Fruit fly (Drosophila melanogaster) whole organism, embryonic: ENCODE measurements around the gene tHMG1.

Experiments
- Adf1 ChIP-seq: fragments of 200-800 bp; sonication (Bioruptor generic); IDR thresholded peaks from 2 replicates; pipeline ENCODE4 v1.3.6; 2022; ENCODE audit warnings: missing biosample characterization, missing genetic modification characterization
- BEAF-32 ChIP-seq: fragments of 200-800 bp; sonication (Bioruptor generic); optimal IDR thresholded peaks from 3 replicates; lab custom pipeline; 2017; ENCODE audit warnings: missing biosample characterization, missing genetic modification characterization, mild to moderate bottlenecking, moderate library complexity, missing genetic modification reagents
- BtbVII ChIP-seq: fragments of 200-800 bp; sonication (Bioruptor generic); optimal IDR thresholded peaks from 3 replicates; lab custom pipeline; 2017; ENCODE audit warnings: missing biosample characterization, mild to moderate bottlenecking, missing genetic modification characterization
- Bteb2 ChIP-seq: fragments of 200-800 bp; sonication (Bioruptor generic); optimal IDR thresholded peaks from 2 replicates; lab custom pipeline; 2016; ENCODE audit warnings: missing biosample characterization, missing genetic modification characterization
- CG1024 ChIP-seq: fragments of 200-800 bp; sonication (Bioruptor generic); IDR thresholded peaks from 2 replicates; pipeline ENCODE4 v1.3.6; 2022; ENCODE audit warnings: missing biosample characterization, missing genetic modification characterization
- CG10543 ChIP-seq: fragments of 200-800 bp; sonication (Bioruptor generic); optimal IDR thresholded peaks from 3 replicates; lab custom pipeline; 2017; ENCODE audit warnings: missing biosample characterization, mild to moderate bottlenecking, missing genetic modification characterization, moderate library complexity
- CG12299 ChIP-seq: fragments of 200-800 bp; sonication (Bioruptor generic); optimal IDR thresholded peaks from 2 replicates; lab custom pipeline; 2018; ENCODE audit warnings: missing biosample characterization, mild to moderate bottlenecking, missing genetic modification characterization
- CG13123 ChIP-seq: fragments of 200-800 bp; sonication (Bioruptor generic); optimal IDR thresholded peaks from 2 replicates; lab custom pipeline; 2016; ENCODE audit warnings: missing biosample characterization, missing genetic modification characterization
- CG13287 ChIP-seq: fragments of 200-800 bp; sonication (Bioruptor generic); IDR thresholded peaks from 2 replicates; pipeline ENCODE4 v1.3.6; 2022; ENCODE audit warnings: missing biosample characterization, missing genetic modification characterization; ENCODE audit not compliant: partially characterized antibody
- CG15011 ChIP-seq: fragments of 200-800 bp; sonication (Bioruptor generic); optimal IDR thresholded peaks from 3 replicates; lab custom pipeline; 2018; ENCODE audit warnings: missing biosample characterization, mild to moderate bottlenecking, missing genetic modification characterization
- CG15514 ChIP-seq: fragments of 200-800 bp; sonication (Bioruptor generic); optimal IDR thresholded peaks from 3 replicates; lab custom pipeline; 2017; ENCODE audit warnings: missing biosample characterization, missing genetic modification characterization, mild to moderate bottlenecking, moderate library complexity, missing genetic modification reagents
- CG30403 ChIP-seq: fragments of 200-800 bp; sonication (Bioruptor generic); optimal IDR thresholded peaks from 3 replicates; lab custom pipeline; 2016; ENCODE audit warnings: missing biosample characterization, missing genetic modification characterization
- CG33213 ChIP-seq: fragments of 200-800 bp; sonication (Bioruptor generic); optimal IDR thresholded peaks from 3 replicates; lab custom pipeline; 2016; ENCODE audit warnings: missing biosample characterization, missing genetic modification characterization
- CG33557 ChIP-seq: fragments of 200-800 bp; sonication (Bioruptor generic); optimal IDR thresholded peaks from 2 replicates; lab custom pipeline; 2019; ENCODE audit warnings: missing biosample characterization, mild to moderate bottlenecking, missing genetic modification characterization, moderate library complexity
- CG4730 ChIP-seq: fragments of 200-800 bp; sonication (Bioruptor generic); IDR thresholded peaks from 2 replicates; pipeline ENCODE4 v1.3.6; 2022; ENCODE audit warnings: missing biosample characterization, missing genetic modification characterization
- CG7372 ChIP-seq: fragments of 200-800 bp; sonication (Bioruptor generic); IDR thresholded peaks from 2 replicates; pipeline ENCODE4 v1.3.6; 2022; ENCODE audit warnings: missing biosample characterization, missing genetic modification characterization
- CG7556 ChIP-seq: fragments of 200-800 bp; sonication (Bioruptor generic); optimal IDR thresholded peaks from 2 replicates; lab custom pipeline; 2017; ENCODE audit warnings: missing biosample characterization, mild to moderate bottlenecking, missing genetic modification characterization
- CG7786 ChIP-seq: fragments of 200-800 bp; sonication (Bioruptor generic); optimal IDR thresholded peaks from 2 replicates; lab custom pipeline; 2016; ENCODE audit warnings: missing biosample characterization, missing genetic modification characterization
- CG8089 ChIP-seq: fragments of 200-800 bp; sonication (Bioruptor generic); optimal IDR thresholded peaks from 3 replicates; lab custom pipeline; 2016; ENCODE audit warnings: missing biosample characterization, missing genetic modification characterization
- CG8924 ChIP-seq: fragments of 200-800 bp; optimal IDR thresholded peaks from 3 replicates; lab custom pipeline; 2019; ENCODE audit warnings: missing biosample characterization, mild to moderate bottlenecking, missing genetic modification characterization, moderate library complexity
- CHES-1-like ChIP-seq: fragments of 200-800 bp; sonication (Bioruptor generic); optimal IDR thresholded peaks from 2 replicates; lab custom pipeline; 2016; ENCODE audit warnings: missing biosample characterization, missing genetic modification characterization
- Chrac-16 ChIP-seq: fragments of 200-800 bp; sonication (Bioruptor generic); optimal IDR thresholded peaks from 3 replicates; lab custom pipeline; 2016; ENCODE audit warnings: missing biosample characterization, missing genetic modification characterization
- Fer3 ChIP-seq: fragments of 200-800 bp; sonication (Bioruptor generic); optimal IDR thresholded peaks from 2 replicates; lab custom pipeline; 2018; ENCODE audit warnings: missing biosample characterization, mild to moderate bottlenecking, missing genetic modification characterization, moderate library complexity
- Hr3 ChIP-seq: fragments of 200-800 bp; sonication (Bioruptor generic); optimal IDR thresholded peaks from 3 replicates; lab custom pipeline; 2016; ENCODE audit warnings: missing biosample characterization, missing genetic modification characterization
- MESR4 ChIP-seq: fragments of 200-800 bp; sonication (Bioruptor generic); optimal IDR thresholded peaks from 2 replicates; lab custom pipeline; 2018; ENCODE audit warnings: missing biosample characterization, mild to moderate bottlenecking, missing genetic modification characterization, moderate library complexity
- NC2α ChIP-seq: fragments of 200-800 bp; sonication (Bioruptor generic); optimal IDR thresholded peaks from 2 replicates; lab custom pipeline; 2016; ENCODE audit warnings: missing biosample characterization, missing genetic modification characterization
- NC2β ChIP-seq: fragments of 200-800 bp; sonication (Bioruptor generic); optimal IDR thresholded peaks from 2 replicates; lab custom pipeline; 2016; ENCODE audit warnings: missing biosample characterization, missing genetic modification characterization
- NK7.1 ChIP-seq: fragments of 200-800 bp; sonication (Bioruptor generic); optimal IDR thresholded peaks from 3 replicates; lab custom pipeline; 2016; ENCODE audit warnings: missing biosample characterization, missing genetic modification characterization
- Nf-YC ChIP-seq: fragments of 200-800 bp; optimal IDR thresholded peaks from 3 replicates; lab custom pipeline; 2019; ENCODE audit warnings: missing biosample characterization, mild to moderate bottlenecking, missing genetic modification characterization, moderate library complexity
- Oli ChIP-seq: fragments of 200-800 bp; sonication (Bioruptor generic); optimal IDR thresholded peaks from 2 replicates; lab custom pipeline; 2018; ENCODE audit warnings: missing biosample characterization, mild to moderate bottlenecking, missing genetic modification characterization, moderate library complexity
- Rfx ChIP-seq: fragments of 200-800 bp; sonication (Bioruptor generic); IDR thresholded peaks from 2 replicates; pipeline ENCODE4 v1.3.6; 2022; ENCODE audit warnings: missing biosample characterization, missing genetic modification characterization
- Sox102F ChIP-seq: fragments of 200-800 bp; sonication (Bioruptor generic); optimal IDR thresholded peaks from 2 replicates; lab custom pipeline; 2018; ENCODE audit warnings: missing biosample characterization, mild to moderate bottlenecking, missing genetic modification characterization, moderate library complexity
- Usf ChIP-seq: fragments of 200-800 bp; sonication (Bioruptor generic); optimal IDR thresholded peaks from 2 replicates; lab custom pipeline; 2017; ENCODE audit warnings: missing genotype, missing biosample characterization, missing genetic modification characterization
- amos ChIP-seq: fragments of 200-800 bp; sonication (Bioruptor generic); IDR thresholded peaks from 2 replicates; pipeline ENCODE4 v1.3.6; 2022; ENCODE audit warnings: missing biosample characterization, missing genetic modification characterization; ENCODE audit not compliant: partially characterized antibody
- aop ChIP-seq: fragments of 200-800 bp; sonication (Bioruptor generic); IDR thresholded peaks from 2 replicates; pipeline ENCODE4 v1.3.6; 2022; ENCODE audit warnings: missing biosample characterization, missing genetic modification characterization
- chinmo ChIP-seq: fragments of 200-800 bp; sonication (Bioruptor generic); IDR thresholded peaks from 4 replicates; pipeline ENCODE4 v1.3.6; 2022; ENCODE audit warnings: missing biosample characterization, missing genetic modification characterization; ENCODE audit not compliant: partially characterized antibody
- disco-r ChIP-seq: fragments of 200-800 bp; sonication (Bioruptor generic); optimal IDR thresholded peaks from 2 replicates; lab custom pipeline; 2016; ENCODE audit warnings: missing biosample characterization, missing genetic modification characterization
- ems ChIP-seq: fragments of 200-800 bp; sonication (Bioruptor generic); optimal IDR thresholded peaks from 3 replicates; lab custom pipeline; 2016; ENCODE audit warnings: missing biosample characterization, missing genetic modification characterization
- fd102C ChIP-seq: fragments of 200-800 bp; sonication (Bioruptor generic); optimal IDR thresholded peaks from 2 replicates; lab custom pipeline; 2018; ENCODE audit warnings: missing biosample characterization, mild to moderate bottlenecking, missing genetic modification characterization, moderate library complexity
- gem ChIP-seq: fragments of 200-800 bp; sonication (Bioruptor generic); optimal IDR thresholded peaks from 2 replicates; lab custom pipeline; 2019; ENCODE audit warnings: missing biosample characterization, mild to moderate bottlenecking, missing genetic modification characterization, moderate library complexity
- gro ChIP-seq: fragments of 200-800 bp; sonication (Bioruptor generic); optimal IDR thresholded peaks from 2 replicates; lab custom pipeline; 2016; ENCODE audit warnings: missing biosample characterization, missing genetic modification characterization
- gsb-n ChIP-seq: fragments of 200-800 bp; sonication (Bioruptor generic); optimal IDR thresholded peaks from 3 replicates; lab custom pipeline; 2018; ENCODE audit warnings: missing biosample characterization, mild to moderate bottlenecking, missing genetic modification characterization
- her ChIP-seq: fragments of 200-800 bp; sonication (Bioruptor generic); optimal IDR thresholded peaks from 2 replicates; lab custom pipeline; 2016; ENCODE audit warnings: missing biosample characterization, missing genetic modification characterization
- jing ChIP-seq: fragments of 200-800 bp; sonication (Bioruptor generic); optimal IDR thresholded peaks from 2 replicates; lab custom pipeline; 2018; ENCODE audit warnings: missing biosample characterization, mild to moderate bottlenecking, missing genetic modification characterization
- nau ChIP-seq: fragments of 200-800 bp; sonication (Bioruptor generic); optimal IDR thresholded peaks from 3 replicates; lab custom pipeline; 2017; ENCODE audit warnings: missing biosample characterization, mild to moderate bottlenecking, missing genetic modification characterization, missing genetic modification reagents
- sens-2 ChIP-seq: fragments of 200-800 bp; sonication (Bioruptor generic); IDR thresholded peaks from 2 replicates; pipeline ENCODE4 v1.3.6; 2022; ENCODE audit warnings: missing biosample characterization, missing genetic modification characterization
- sisA ChIP-seq: fragments of 200-800 bp; sonication (Bioruptor generic); IDR thresholded peaks from 2 replicates; pipeline ENCODE4 v1.3.6; 2022; ENCODE audit warnings: missing biosample characterization, missing genetic modification characterization
- sob ChIP-seq: fragments of 200-800 bp; sonication (Bioruptor generic); IDR thresholded peaks from 2 replicates; pipeline ENCODE4 v1.3.6; 2022; ENCODE audit warnings: missing biosample characterization, missing genetic modification characterization
- sqz ChIP-seq: fragments of 200-800 bp; sonication (Bioruptor generic); optimal IDR thresholded peaks from 3 replicates; lab custom pipeline; 2018; ENCODE audit warnings: missing biosample characterization, mild to moderate bottlenecking, missing genetic modification characterization
- vvl ChIP-seq: fragments of 200-800 bp; sonication (Bioruptor generic); IDR thresholded peaks from 2 replicates; pipeline ENCODE4 v1.3.6; 2022; ENCODE audit warnings: missing biosample characterization, missing genetic modification characterization
- wek ChIP-seq: fragments of 200-800 bp; sonication (Bioruptor generic); optimal IDR thresholded peaks from 3 replicates; lab custom pipeline; 2018; ENCODE audit warnings: missing biosample characterization, mild to moderate bottlenecking, missing genetic modification characterization, moderate library complexity

The tHMG1 gene

DNA sequence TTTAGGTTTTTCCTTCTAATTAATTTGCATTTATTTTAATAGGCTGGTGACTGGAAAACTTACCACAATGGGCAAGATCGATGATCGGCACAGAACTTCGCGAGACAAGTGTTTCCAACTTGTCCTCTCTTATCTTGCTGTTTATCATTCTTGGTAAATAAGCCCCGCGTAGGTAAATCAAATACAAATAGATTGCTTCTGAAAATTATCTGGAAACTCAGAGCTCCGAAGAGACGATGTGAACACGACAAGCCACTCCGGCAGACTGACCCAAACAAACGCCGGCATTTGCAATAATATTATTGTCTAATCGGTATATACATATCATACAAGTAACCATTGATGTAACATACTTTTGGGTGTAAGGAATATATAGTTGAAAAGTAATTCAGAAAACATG, 38.7 kb downstream of the tHMG1 start, which contains the start of gene CG33099 (continued):
- TF ChIP-seq CG13123 (GFP tag; lab: Kevin White, UChicago) (peak; percentile 30), CG15011 (GFP tag; lab: Kevin White, UChicago) (peak; percentile 45), Hr3 (no peak), Bteb2 (peak; percentile 23), sob (GFP tag; lab: Robert Waterston, UW) (peak; percentile 29; the same call in 1 of the 2 replicates), disco-r (GFP tag; lab: Kevin White, UChicago) (no peak), NC2α (peak; percentile 19), fd102C (GFP tag; lab: Kevin White, UChicago) (peak; percentile 67), gsb-n (tag; lab: Kevin White, UChicago) (no peak), Sox102F (GFP tag; lab: Kevin White, UChicago) (no peak), ems (GFP tag; lab: Kevin White, UChicago) (no peak), MESR4 (GFP tag; lab: Kevin White, UChicago) (no peak), CG1024 (peak; percentile 27; the same call in 1 of the 2 replicates), wek (GFP tag; lab: Kevin White, UChicago) (peak; percentile 65), gro (GFP tag; lab: Kevin White, UChicago) (peak; percentile 54), sisA (no peak), sens-2 (GFP tag; lab: Robert Waterston, UW) (peak; percentile 7; the same call in 1 of the 2 replicates), BtbVII (GFP tag; lab: Kevin White, UChicago) (peak; percentile 19), Oli (tag; lab: Kevin White, UChicago) (no peak), CG7556 (GFP tag; lab: Kevin White, UChicago) (peak; percentile 2), Fer3 (tag; lab: Kevin White, UChicago) (peak; percentile 49), chinmo (peak; percentile 35; the same call in 1 of the 4 replicates), vvl (GFP tag; lab: Robert Waterston, UW) (peak; percentile 47; the same call in 1 of the 2 replicates), Adf1 (GFP tag; lab: Robert Waterston, UW) (peak; percentile 35; the same call in 1 of the 2 replicates), her (GFP tag; lab: Kevin White, UChicago) (peak; percentile 11), CG8924 (tag; lab: Kevin White, UChicago) (peak; percentile 48), jing (no peak), CG33557 (GFP tag; lab: Kevin White, UChicago) (peak; percentile 54), gem (tag; lab: Kevin White, UChicago) (peak; percentile 39), CG30403 (GFP tag; lab: Kevin White, UChicago) (no peak), CG7786 (no peak), CG10543 (peak; percentile 68), CHES-1-like (peak; percentile 40), NC2β (GFP tag; lab: Kevin White, UChicago) (peak; percentile 31), Rfx (peak; percentile 57; the same call in 1 of the 2 replicates), CG8089 (GFP tag; lab: Kevin White, UChicago) (no peak), NK7.1 (GFP tag; lab: Kevin White, UChicago) (peak; percentile 1), BEAF-32 (GFP tag; lab: Kevin White, UChicago) (no peak), CG7372 (no peak), CG12299 (tag; lab: Kevin White, UChicago) (peak; percentile 40), sqz (peak; percentile 35), Chrac-16 (GFP tag; lab: Kevin White, UChicago) (no peak), Nf-YC (peak; percentile 17), aop (GFP tag; lab: Robert Waterston, UW) (0 out of 2 replicates have a peak, but pooled peaks have one; percentile 24), Usf (GFP tag; lab: Kevin White, UChicago) (no peak), amos (GFP tag; lab: Robert Waterston, UW) (no peak), CG15514 (GFP tag; lab: Kevin White, UChicago) (peak; percentile 83), CG33213 (peak; percentile 28), CG13287 (no peak), nau (GFP tag; lab: Kevin White, UChicago) (peak; percentile 47), CG4730 (GFP tag; lab: Robert Waterston, UW) (no peak)
